Worm (Caenorhabditis elegans): ENCODE measurements around the gene ubc-15.

DNA sequence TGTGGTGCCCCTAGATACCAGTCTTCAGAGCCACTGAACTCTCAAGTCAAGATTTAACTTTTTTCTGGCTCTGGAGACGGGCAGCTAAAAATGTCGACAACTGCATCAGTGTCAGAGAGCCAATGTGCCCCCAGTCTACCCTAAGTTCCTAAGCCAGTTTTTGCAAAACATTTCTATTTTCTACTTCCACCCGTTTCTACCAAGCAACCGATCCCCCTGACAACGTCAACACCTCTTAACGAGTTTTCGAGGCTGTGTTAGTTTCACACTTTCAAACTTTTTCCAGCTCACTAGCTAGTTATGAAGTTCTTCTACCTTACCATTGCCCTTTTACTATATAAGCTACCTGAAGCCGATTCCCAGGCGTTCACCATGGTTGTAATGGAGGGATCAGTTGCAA is 49.2 kb downstream of the ubc-15 start, which contains the start of gene Y110A2AL.5:
- TF ChIP-seq ceh-16 (tag; optimal IDR thresholded peaks at IDR 0.05) (no peak), ama-1 (optimal IDR thresholded peaks at IDR 0.05) (no peak), nhr-77 (tag; optimal IDR thresholded peaks at IDR 0.05) (no peak)

Measured in whole organism, L2 larva.